Worm (Caenorhabditis elegans) whole organism, midembryonic: ENCODE results near the gene ZK622.4.

Experiments
- cog-1 ChIP-seq: sonication (generic microtip); optimal IDR thresholded peaks from 2 replicates; lab custom pipeline; 2016; ENCODE audit warnings: missing genetic modification characterization, missing compliant biosample characterization
- flt-1 ChIP-seq: fragments of 200-800 bp; sonication (Bioruptor generic); IDR thresholded peaks from 2 replicates; pipeline ENCODE4 v1.3.6; 2022; ENCODE audit warnings: missing genetic modification characterization, missing compliant biosample characterization
- tab-1 ChIP-seq: fragments of 200-800 bp; sonication (Bioruptor generic); IDR thresholded peaks from 2 replicates; pipeline ENCODE4 v1.3.6; 2022; ENCODE audit warnings: missing genetic modification characterization, missing compliant biosample characterization

DNA sequence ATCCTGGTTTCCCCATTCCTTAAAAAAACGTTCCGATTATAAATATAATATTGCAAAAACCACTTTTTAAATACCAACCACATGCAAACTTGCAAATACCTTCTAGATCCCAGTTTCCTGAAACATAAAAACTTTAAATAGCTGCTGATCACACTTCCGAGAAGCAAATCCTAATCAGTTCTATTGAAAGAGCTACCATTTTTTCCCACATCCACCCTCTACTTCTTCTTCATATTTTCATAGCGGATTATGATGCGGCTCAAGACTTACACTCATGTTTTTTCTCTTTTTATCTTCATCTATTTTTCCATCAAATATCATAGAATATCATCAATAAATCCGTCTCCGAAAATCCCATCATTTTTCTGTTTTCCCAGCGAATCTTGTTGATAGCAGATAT is 34.4 kb downstream of the ZK622.4 start:
- TF ChIP-seq cog-1 (tag; lab: Kevin White, UChicago) (no peak), tab-1 (GFP tag; lab: Robert Waterston, UW) (no peak), flt-1 (GFP tag; lab: Robert Waterston, UW) (no peak)
